Worm (Caenorhabditis elegans) whole organism, L1 larva: ENCODE results near the gene T24C4.5.

Experiments
- ama-1 ChIP-seq: fragments of 150-350 bp; optimal IDR thresholded peaks from 2 replicates; lab custom pipeline; 2014
- efl-1 ChIP-seq, 4 experiments: fragments of 150-350 bp; optimal IDR thresholded peaks in 3 of 4; peaks in 1 of 4; 1 replicate in 1 of 4; 2 replicates in 3 of 4; lab custom pipeline; 2014; ENCODE audit warnings: missing biosample characterization in 2 of 4, missing genetic modification characterization in 2 of 4, missing genetic modification reagents in 2 of 4
- egl-27 ChIP-seq, 2 experiments: fragments of 150-350 bp in 1 of 2; sonication (generic microtip); optimal IDR thresholded peaks; 3 replicates each; lab custom pipeline; 2017 to 2018; ENCODE audit warnings: missing biosample characterization in 2 of 2, missing genetic modification characterization in 2 of 2, missing genetic modification reagents in 2 of 2
- fkh-10 ChIP-seq: sonication (generic microtip); optimal IDR thresholded peaks from 2 replicates; lab custom pipeline; 2017; ENCODE audit warnings: missing biosample characterization, missing genetic modification reagents, missing genetic modification characterization
- mef-2 ChIP-seq: fragments of 150-350 bp; optimal IDR thresholded peaks from 2 replicates; lab custom pipeline; 2014; ENCODE audit warnings: missing biosample characterization, missing genetic modification characterization
- snu-23 ChIP-seq: sonication (generic microtip); optimal IDR thresholded peaks from 2 replicates; lab custom pipeline; 2016; ENCODE audit warnings: missing genetic modification characterization, missing compliant biosample characterization
- unc-130 ChIP-seq: fragments of 150-350 bp; optimal IDR thresholded peaks from 2 replicates; lab custom pipeline; 2017; ENCODE audit warnings: missing biosample characterization, missing genetic modification characterization, inconsistent platforms
- zag-1 ChIP-seq: fragments of 150-350 bp; optimal IDR thresholded peaks from 2 replicates; lab custom pipeline; 2014; ENCODE audit warnings: missing biosample characterization, missing genetic modification characterization
- ztf-11 ChIP-seq, 2 experiments: sonication (generic microtip); optimal IDR thresholded peaks; 2 replicates each; lab custom pipeline; 2016 to 2017; ENCODE audit warnings: missing genetic modification characterization in 2 of 2, missing biosample characterization in 1 of 2, missing compliant biosample characterization in 1 of 2

- TF ChIP-seq unc-130, result no peak
- no peak for TF ChIP-seq mef-2
- no peak for TF ChIP-seq zag-1 (tag; lab: Kevin White, UChicago)
- TF ChIP-seq ama-1 (lab: Kevin White, UChicago), result no peak
- TF ChIP-seq efl-1 (optimal IDR thresholded peaks at IDR 0.05; lab: Kevin White, UChicago), result no peak
- no peak for TF ChIP-seq efl-1 (GFP tag; optimal IDR thresholded peaks at IDR 0.05 in 1 of 2; lab: Kevin White, UChicago)
- TF ChIP-seq snu-23 (GFP tag; lab: Kevin White, UChicago), result no peak
- no peak for TF ChIP-seq fkh-10 (GFP tag; lab: Kevin White, UChicago)
- TF ChIP-seq egl-27 (tag; optimal IDR thresholded peaks at IDR 0.05; lab: Kevin White, UChicago), result no peak
- TF ChIP-seq ztf-11 (tag; optimal IDR thresholded peaks at IDR 0.05; lab: Kevin White, UChicago), result no peak
Measured at ce11 chrIII:870555-870954, 9.0 kb downstream of the T24C4.5 start.
